Fruit fly (Drosophila melanogaster) whole organism, prepupa: ENCODE measurements around the gene snu.

ENCODE experiments used
- CG10669 ChIP-seq: fragments of 200-800 bp; sonication (Bioruptor generic); optimal IDR thresholded peaks from 3 replicates; lab custom pipeline; 2018; ENCODE audit warnings: missing biosample characterization, mild to moderate bottlenecking, missing genetic modification characterization, moderate library complexity
- CG11294 ChIP-seq: fragments of 200-800 bp; sonication (Bioruptor generic); IDR thresholded peaks from 2 replicates; pipeline ENCODE4 v1.3.6; 2022; ENCODE audit warnings: missing biosample characterization, missing genetic modification characterization
- CG11762 ChIP-seq: fragments of 200-800 bp; sonication (Bioruptor generic); optimal IDR thresholded peaks from 3 replicates; lab custom pipeline; 2016; ENCODE audit warnings: missing biosample characterization, missing genetic modification characterization; ENCODE audit not compliant: insufficient read depth
- CG3032 ChIP-seq: fragments of 200-800 bp; optimal IDR thresholded peaks from 2 replicates; lab custom pipeline; 2019; ENCODE audit warnings: missing biosample characterization, mild to moderate bottlenecking, missing genetic modification characterization, moderate library complexity
- CG31627 ChIP-seq: fragments of 200-800 bp; sonication (Bioruptor generic); optimal IDR thresholded peaks from 3 replicates; lab custom pipeline; 2016; ENCODE audit warnings: missing biosample characterization, missing genetic modification characterization
- CG32006 ChIP-seq: fragments of 200-800 bp; sonication (Bioruptor generic); optimal IDR thresholded peaks from 3 replicates; lab custom pipeline; 2017; ENCODE audit warnings: missing biosample characterization, mild to moderate bottlenecking, missing genetic modification characterization
- CG34406 ChIP-seq: fragments of 200-800 bp; sonication (Bioruptor generic); optimal IDR thresholded peaks from 3 replicates; lab custom pipeline; 2016; ENCODE audit warnings: missing biosample characterization, missing genetic modification characterization
- CG6792 ChIP-seq: fragments of 200-800 bp; sonication (Bioruptor generic); optimal IDR thresholded peaks from 3 replicates; lab custom pipeline; 2016; ENCODE audit warnings: missing biosample characterization, missing genetic modification characterization
- CG7368 ChIP-seq: fragments of 200-800 bp; sonication (Bioruptor generic); optimal IDR thresholded peaks from 3 replicates; lab custom pipeline; 2016; ENCODE audit warnings: missing biosample characterization, missing genetic modification characterization
- CG8119 ChIP-seq: fragments of 200-800 bp; sonication (Bioruptor generic); IDR thresholded peaks from 3 replicates; pipeline ENCODE4 v1.3.6; 2022; ENCODE audit warnings: missing biosample characterization, missing genetic modification characterization
- CG8632 ChIP-seq: fragments of 200-800 bp; sonication (Bioruptor generic); optimal IDR thresholded peaks from 3 replicates; lab custom pipeline; 2016; ENCODE audit warnings: missing biosample characterization, missing genetic modification characterization
- Eip75B ChIP-seq: fragments of 200-800 bp; sonication (Bioruptor generic); optimal IDR thresholded peaks from 3 replicates; lab custom pipeline; 2016; ENCODE audit warnings: missing biosample characterization, missing genetic modification characterization
- Eip78C ChIP-seq: fragments of 200-800 bp; sonication (Bioruptor generic); peaks from one replicate; lab custom pipeline; 2016; ENCODE audit warnings: missing biosample characterization, missing genetic modification characterization
- Hr39 ChIP-seq: fragments of 200-800 bp; sonication (Bioruptor generic); optimal IDR thresholded peaks from 2 replicates; lab custom pipeline; 2016; ENCODE audit warnings: missing biosample characterization, missing genetic modification characterization
- Hr4 ChIP-seq: fragments of 200-800 bp; sonication (Bioruptor generic); optimal IDR thresholded peaks from 3 replicates; lab custom pipeline; 2016; ENCODE audit warnings: missing biosample characterization, missing genetic modification characterization
- Sox102F ChIP-seq: fragments of 200-800 bp; sonication (Bioruptor generic); optimal IDR thresholded peaks from 2 replicates; lab custom pipeline; 2016; ENCODE audit warnings: missing biosample characterization, mild to moderate bottlenecking, missing genetic modification characterization
- Sox14 ChIP-seq: fragments of 200-800 bp; sonication (Bioruptor generic); optimal IDR thresholded peaks from 3 replicates; lab custom pipeline; 2016; ENCODE audit warnings: missing biosample characterization, missing genetic modification characterization
- acj6 ChIP-seq: fragments of 200-800 bp; sonication (Bioruptor generic); optimal IDR thresholded peaks from 3 replicates; lab custom pipeline; 2016; ENCODE audit warnings: missing biosample characterization, missing genetic modification characterization
- dac ChIP-seq: fragments of 200-800 bp; sonication (Bioruptor generic); optimal IDR thresholded peaks from 2 replicates; lab custom pipeline; 2017; ENCODE audit warnings: missing biosample characterization, mild to moderate bottlenecking, missing genetic modification characterization
- eg ChIP-seq: fragments of 200-800 bp; sonication (Bioruptor generic); IDR thresholded peaks from 3 replicates; pipeline ENCODE4 v1.3.6; 2022; ENCODE audit warnings: missing biosample characterization, missing genetic modification characterization
- fd59A ChIP-seq: fragments of 200-800 bp; sonication (Bioruptor generic); optimal IDR thresholded peaks from 2 replicates; lab custom pipeline; 2017; ENCODE audit warnings: missing biosample characterization, mild to moderate bottlenecking, missing genetic modification characterization, missing genetic modification reagents
- fd85E ChIP-seq: fragments of 200-800 bp; sonication (Bioruptor generic); optimal IDR thresholded peaks from 3 replicates; lab custom pipeline; 2016; ENCODE audit warnings: missing biosample characterization, missing genetic modification characterization
- fkh ChIP-seq: fragments of 200-800 bp; sonication (Bioruptor generic); optimal IDR thresholded peaks from 3 replicates; lab custom pipeline; 2017; ENCODE audit warnings: missing biosample characterization, mild to moderate bottlenecking, missing genetic modification characterization, moderate library complexity
- lz ChIP-seq: fragments of 200-800 bp; sonication (Bioruptor generic); optimal IDR thresholded peaks from 3 replicates; lab custom pipeline; 2016; ENCODE audit warnings: missing biosample characterization, missing genetic modification characterization
- net ChIP-seq: fragments of 200-800 bp; sonication (Bioruptor generic); optimal IDR thresholded peaks from 3 replicates; lab custom pipeline; 2016; ENCODE audit warnings: missing biosample characterization, missing genetic modification characterization
- pdm3 ChIP-seq: fragments of 200-800 bp; sonication (Bioruptor generic); optimal IDR thresholded peaks from 3 replicates; lab custom pipeline; 2016; ENCODE audit warnings: missing biosample characterization, missing genetic modification characterization
- salr ChIP-seq, 2 experiments: fragments of 200-800 bp; sonication (Bioruptor generic); optimal IDR thresholded peaks; 3 replicates each; lab custom pipeline; 2016 to 2018; ENCODE audit warnings: missing biosample characterization in 2 of 2, missing genetic modification characterization in 2 of 2, mild to moderate bottlenecking in 1 of 2
- spab ChIP-seq: fragments of 200-800 bp; sonication (Bioruptor generic); optimal IDR thresholded peaks from 2 replicates; lab custom pipeline; 2017; ENCODE audit warnings: missing biosample characterization, mild to moderate bottlenecking, missing genetic modification characterization, missing genetic modification reagents
- ss ChIP-seq, 2 experiments: fragments of 200-800 bp; sonication (Bioruptor generic); optimal IDR thresholded peaks; 2 replicates in 1 of 2; 3 replicates in 1 of 2; lab custom pipeline; 2017 to 2018; ENCODE audit warnings: mild to moderate bottlenecking in 2 of 2, missing biosample characterization in 2 of 2, missing genetic modification characterization in 2 of 2, moderate library complexity in 1 of 2
- svp ChIP-seq: fragments of 200-800 bp; sonication (Bioruptor generic); peaks from one replicate; lab custom pipeline; 2016; ENCODE audit warnings: missing biosample characterization, missing genetic modification characterization
- topi ChIP-seq: fragments of 200-800 bp; sonication (Bioruptor generic); optimal IDR thresholded peaks from 3 replicates; lab custom pipeline; 2016; ENCODE audit warnings: missing biosample characterization, missing genetic modification characterization

Gene snu

DNA sequence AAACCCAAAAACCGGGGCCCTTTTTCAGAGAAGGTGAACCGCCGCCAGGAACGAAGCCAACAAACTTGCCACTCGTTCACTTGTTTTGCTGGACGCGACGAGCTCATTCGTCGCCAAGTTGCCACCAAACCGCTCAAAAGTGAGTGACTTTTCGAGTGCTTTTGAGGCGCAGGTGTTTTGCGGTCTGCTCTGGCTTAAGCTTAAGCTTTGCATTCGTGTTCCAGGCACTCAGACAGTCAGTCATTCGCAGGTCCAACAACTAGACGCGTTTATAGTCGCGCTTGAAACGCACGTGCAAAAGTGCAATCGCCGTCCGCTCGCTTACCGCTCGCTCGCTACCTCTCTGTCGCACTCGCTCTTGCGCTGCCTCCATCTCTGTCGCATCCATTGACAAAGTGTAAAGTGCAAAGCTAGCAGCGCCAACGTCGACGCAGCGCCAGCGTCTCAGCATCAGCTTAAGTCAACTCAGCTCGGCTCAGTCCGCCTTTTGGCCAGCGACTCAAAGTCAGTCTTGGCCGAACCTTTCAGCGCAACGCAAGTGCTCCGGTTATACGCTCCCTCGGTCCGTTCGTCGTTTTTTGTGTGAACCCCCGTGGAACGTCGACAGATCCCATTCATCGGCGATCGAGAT lies 7.1 kb downstream of the snu start:
- peak; percentile 57 for TF ChIP-seq Eip78C (GFP tag; lab: Kevin White, UChicago)
- TF ChIP-seq eg (GFP tag; lab: Robert Waterston, UW) = peak; percentile 26; the same call in 1 of the 3 replicates
- TF ChIP-seq dac (GFP tag; lab: Kevin White, UChicago) = no peak
- TF ChIP-seq fd85E (GFP tag; lab: Kevin White, UChicago) = no peak
- TF ChIP-seq CG34406 (GFP tag; lab: Kevin White, UChicago) = no peak
- TF ChIP-seq ss (GFP tag; optimal IDR thresholded peaks at IDR 0.05; lab: Kevin White, UChicago) = peak in 1 of 2 experiments; percentile 12
- TF ChIP-seq Eip75B = no peak
- TF ChIP-seq pdm3 (GFP tag; lab: Kevin White, UChicago) = no peak
- no peak for TF ChIP-seq CG7368
- TF ChIP-seq CG8632 (GFP tag; lab: Kevin White, UChicago) = no peak
- TF ChIP-seq Hr4 (GFP tag; lab: Kevin White, UChicago) = no peak
- TF ChIP-seq topi (GFP tag; lab: Kevin White, UChicago) = no peak
- no peak for TF ChIP-seq net (GFP tag; lab: Kevin White, UChicago)
- TF ChIP-seq svp (GFP tag; lab: Kevin White, UChicago) = no peak
- no peak for TF ChIP-seq CG31627 (GFP tag; lab: Kevin White, UChicago)
- no peak for TF ChIP-seq CG10669 (GFP tag; lab: Kevin White, UChicago)
- TF ChIP-seq acj6 (GFP tag; lab: Kevin White, UChicago) = no peak
- TF ChIP-seq CG11294 (GFP tag; lab: Robert Waterston, UW) = no peak
- TF ChIP-seq fd59A (GFP tag; lab: Kevin White, UChicago) = no peak

DNA sequence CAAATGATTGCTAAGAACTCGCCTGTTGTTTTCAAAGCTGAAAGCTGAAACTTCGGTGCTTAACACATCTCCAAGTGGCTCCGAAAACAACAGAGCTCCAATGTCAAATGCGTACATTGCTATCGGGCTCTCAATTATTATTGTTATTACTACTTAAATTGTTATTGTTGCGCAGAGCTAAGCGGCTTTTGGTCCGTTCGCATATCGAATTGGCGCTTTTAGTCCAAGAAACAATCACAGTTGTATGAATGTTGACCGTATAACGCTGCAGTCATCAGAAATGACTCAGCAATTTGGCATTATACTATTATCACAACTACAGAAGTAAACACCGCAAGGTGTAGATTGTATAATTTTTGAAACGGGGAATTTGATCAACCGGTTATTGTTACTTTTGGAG lies 10.7 kb downstream of the snu start:
- TF ChIP-seq Hr39 (GFP tag; lab: Kevin White, UChicago) (no peak), spab (GFP tag; lab: Kevin White, UChicago) (no peak), Sox102F (GFP tag; lab: Kevin White, UChicago) (no peak), lz (GFP tag; lab: Kevin White, UChicago) (no peak), CG8119 (GFP tag; lab: Robert Waterston, UW) (no peak), ss (GFP tag; optimal IDR thresholded peaks at IDR 0.05; lab: Kevin White, UChicago) (no peak), pdm3 (GFP tag; lab: Kevin White, UChicago) (no peak), CG11762 (GFP tag; lab: Kevin White, UChicago) (no peak), Sox14 (GFP tag; lab: Kevin White, UChicago) (no peak)

DNA sequence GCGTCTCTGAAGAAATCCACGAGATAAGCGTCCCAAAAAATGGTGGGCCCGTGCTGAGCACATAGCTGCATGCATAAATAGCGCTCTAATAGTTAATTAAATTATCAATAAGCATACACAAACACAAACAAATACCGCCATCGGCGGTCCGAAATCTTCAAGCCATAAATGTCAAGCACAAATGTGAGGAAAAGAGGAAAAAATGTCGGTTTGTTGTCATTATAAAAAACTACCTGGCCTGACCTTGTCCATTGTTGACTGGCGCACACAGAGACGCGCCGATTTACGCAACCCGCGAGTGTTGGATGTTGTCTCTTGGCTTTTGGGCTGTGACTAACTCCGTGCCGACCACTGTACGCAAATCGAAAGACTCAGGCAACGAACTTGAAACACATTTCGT lies 13.1 kb downstream of the snu start:
- TF ChIP-seq fkh (GFP tag; lab: Kevin White, UChicago) = peak; percentile 12
- TF ChIP-seq CG8632 (GFP tag; lab: Kevin White, UChicago) = no peak
- TF ChIP-seq salr (GFP tag; optimal IDR thresholded peaks at IDR 0.05; lab: Kevin White, UChicago) = no peak

DNA sequence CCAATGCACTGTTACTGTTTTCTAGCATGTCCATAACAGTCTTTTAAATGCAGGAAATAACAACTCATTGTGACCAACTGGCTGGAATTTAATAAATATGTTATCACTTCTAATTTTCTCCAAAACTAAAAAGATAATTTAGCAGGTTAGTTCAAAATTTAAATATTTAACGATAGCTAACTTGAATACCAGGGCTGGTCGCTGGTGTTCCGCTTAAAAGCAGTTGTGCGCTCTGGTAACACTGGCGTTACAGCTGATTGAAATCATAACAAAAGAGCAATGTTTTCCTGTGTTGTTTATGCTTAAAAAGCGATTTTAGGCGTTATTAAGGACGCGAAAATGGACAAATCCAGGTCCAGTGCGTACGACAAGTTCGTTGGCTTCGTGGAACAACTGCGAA lies 21.2 kb downstream of the snu start, which contains the start of gene htt:
Gene htt (plus strand): TSS at position 250 of the 400 bp plus-strand sequence.
- TF ChIP-seq Sox14 (GFP tag; lab: Kevin White, UChicago) = peak; percentile 78
- TF ChIP-seq CG32006 = no peak
- no peak for TF ChIP-seq CG3032 (tag; lab: Kevin White, UChicago)
- no peak for TF ChIP-seq Eip75B

DNA sequence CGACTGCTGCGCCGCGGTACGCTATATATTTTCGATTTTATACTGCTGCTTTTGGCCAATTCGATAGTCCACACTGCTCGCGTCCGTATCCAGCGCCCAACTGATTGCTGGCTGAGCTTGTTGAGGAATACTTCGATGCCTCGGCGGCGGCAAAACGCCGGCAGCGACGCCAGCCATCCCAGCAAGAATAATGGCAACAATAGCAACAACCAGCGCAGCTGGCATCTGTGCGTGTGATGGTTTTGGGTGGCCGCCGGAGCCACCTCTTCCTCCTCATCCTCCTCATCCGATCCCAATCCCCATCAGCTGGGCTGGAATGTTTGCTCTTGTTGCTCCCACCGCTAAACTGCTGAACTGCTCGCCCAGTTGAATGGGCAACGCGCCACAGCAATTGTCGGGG lies 69.8 kb downstream of the snu start, which contains the start of gene AstA-R2:
Gene AstA-R2 (minus strand): TSS at position 101 of the 400 bp plus-strand sequence.
- no peak for TF ChIP-seq CG6792 (GFP tag; lab: Kevin White, UChicago)
